Fruit fly (Drosophila melanogaster): ENCODE measurements around the gene CG4199.

CG4199 gene

DNA sequence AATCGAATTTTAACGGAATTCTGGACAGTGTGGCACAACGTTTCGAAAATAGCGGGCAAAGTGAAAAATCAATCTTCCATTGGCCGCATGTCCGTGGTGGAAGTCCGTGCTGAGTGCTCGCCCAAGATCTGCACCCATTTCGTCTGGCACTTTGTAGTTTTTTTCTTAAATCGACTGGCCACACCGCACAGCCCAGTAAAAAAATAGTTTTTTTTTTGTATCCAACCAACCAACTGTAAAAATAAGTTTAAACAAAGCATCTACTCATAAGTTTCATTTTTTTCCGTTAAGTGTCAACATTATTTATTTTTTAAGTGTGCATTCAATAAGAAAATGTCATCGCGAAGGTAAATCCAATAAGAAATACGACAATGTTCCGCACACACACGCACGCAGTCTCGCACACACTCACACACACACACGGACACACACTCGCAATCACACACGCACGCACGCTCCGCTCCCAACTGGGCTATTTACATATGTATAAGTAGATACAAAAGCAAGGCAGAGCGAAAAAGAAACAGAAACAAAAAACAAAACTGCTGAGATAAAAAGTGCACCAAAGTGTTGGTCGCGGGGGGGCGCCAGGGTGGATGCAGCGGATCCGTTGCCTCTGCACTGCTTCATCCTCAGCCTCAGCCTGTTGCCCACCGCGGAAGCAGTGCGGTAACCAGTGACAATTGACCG is 20.9 kb upstream of the CG4199 start, which contains the start of gene csw (continued):
- TF ChIP-seq tio (GFP tag; optimal IDR thresholded peaks at IDR 0.05) (no peak), Nf-YC (tag; optimal IDR thresholded peaks at IDR 0.05) (peak; percentile 60), CkIIα-i1 (GFP tag; IDR thresholded peaks at IDR 0.05) (no peak), CG18764 (GFP tag; optimal IDR thresholded peaks at IDR 0.05) (peak; percentile 24), tll (GFP tag; optimal IDR thresholded peaks at IDR 0.05) (no peak), CG31441 (GFP tag; IDR thresholded peaks at IDR 0.05) (no peak), gro (GFP tag; optimal IDR thresholded peaks at IDR 0.05) (peak; percentile 71), Lpt (GFP tag; optimal IDR thresholded peaks at IDR 0.05) (no peak), fru (optimal IDR thresholded peaks at IDR 0.05) (no peak), tup (GFP tag; optimal IDR thresholded peaks at IDR 0.05) (no peak), CG3838 (GFP tag; optimal IDR thresholded peaks at IDR 0.05) (no peak), wdn (GFP tag; IDR thresholded peaks at IDR 0.05) (no peak), Hr39 (optimal IDR thresholded peaks at IDR 0.05) (no peak), CG8290 (GFP tag; optimal IDR thresholded peaks at IDR 0.05) (peak; percentile 38), CG8290 (tag; optimal IDR thresholded peaks at IDR 0.05) (peak in 1 of 2 experiments; percentile 78), nmo (GFP tag; optimal IDR thresholded peaks at IDR 0.05) (peak; percentile 51), chif (GFP tag; optimal IDR thresholded peaks at IDR 0.05) (peak; percentile 0 to 54), vnd (GFP tag; IDR thresholded peaks at IDR 0.05; ENCODE audit: partially characterized antibody) (no peak), CG10565 (GFP tag; optimal IDR thresholded peaks at IDR 0.05) (no peak), luna (GFP tag; optimal IDR thresholded peaks at IDR 0.05) (no peak), Asciz (GFP tag; optimal IDR thresholded peaks at IDR 0.05) (peak; percentile 53), CG6689 (GFP tag; IDR thresholded peaks at IDR 0.05) (no peak), CG11085 (GFP tag; IDR thresholded peaks at IDR 0.05) (0 out of 2 replicates have a peak, but pooled peaks have one; percentile 34), CG6654 (GFP tag; optimal IDR thresholded peaks at IDR 0.05) (no peak), Chrac-16 (GFP tag; optimal IDR thresholded peaks at IDR 0.05) (peak; percentile 18), H15 (GFP tag; IDR thresholded peaks at IDR 0.05) (no peak), CG11504 (tag; optimal IDR thresholded peaks at IDR 0.05) (no peak), CG10654 (GFP tag; optimal IDR thresholded peaks at IDR 0.05) (no peak), hth (optimal IDR thresholded peaks at IDR 0.05) (no peak), Rx (GFP tag; IDR thresholded peaks at IDR 0.05) (peak; percentile 37; the same call in 1 of the 2 replicates), Dref (GFP tag; IDR thresholded peaks at IDR 0.05) (peak; percentile 54), Atf3 (GFP tag; optimal IDR thresholded peaks at IDR 0.05) (no peak), CG11093 (GFP tag; IDR thresholded peaks at IDR 0.05) (no peak), oc (tag; optimal IDR thresholded peaks at IDR 0.05) (no peak), nom (GFP tag; optimal IDR thresholded peaks at IDR 0.05) (peak; percentile 99), cg (GFP tag; optimal IDR thresholded peaks at IDR 0.05) (peak; percentile 99), B-H1 (GFP tag; IDR thresholded peaks at IDR 0.05) (no peak), Mad (GFP tag; optimal IDR thresholded peaks at IDR 0.05) (peak; percentile 12), en (GFP tag; optimal IDR thresholded peaks at IDR 0.05) (no peak), Mrtf (GFP tag; IDR thresholded peaks at IDR 0.05) (0 out of 3 replicates have a peak, but pooled peaks have one; percentile 15), zf30C (GFP tag; optimal IDR thresholded peaks at IDR 0.05) (no peak), Nf-YB (GFP tag; optimal IDR thresholded peaks at IDR 0.05) (peak; percentile 23), CG13424 (tag; optimal IDR thresholded peaks at IDR 0.05) (no peak), mirr (GFP tag; optimal IDR thresholded peaks at IDR 0.05) (no peak), CG1792 (GFP tag; optimal IDR thresholded peaks at IDR 0.05) (no peak), lbe (GFP tag; optimal IDR thresholded peaks at IDR 0.05) (no peak), Spps (tag; optimal IDR thresholded peaks at IDR 0.05) (no peak), danr (GFP tag; IDR thresholded peaks at IDR 0.05) (no peak), dmrt11E (tag; optimal IDR thresholded peaks at IDR 0.05) (no peak), CG4424 (GFP tag; optimal IDR thresholded peaks at IDR 0.05) (peak; percentile 3), CG2120 (GFP tag; optimal IDR thresholded peaks at IDR 0.05) (peak; percentile 69), salm (tag; optimal IDR thresholded peaks at IDR 0.05) (no peak)

All from whole organism, embryonic.